Worm (Caenorhabditis elegans) whole organism, L3 larva: ENCODE results near the gene col-91.

Source experiments
- R02D3.7 ChIP-seq: fragments of 150-350 bp; optimal IDR thresholded peaks from 2 replicates; lab custom pipeline; 2014; ENCODE audit warnings: missing biosample characterization, missing genetic modification characterization
- ZK546.5 ChIP-seq: sonication (generic microtip); optimal IDR thresholded peaks from 2 replicates; lab custom pipeline; 2017; ENCODE audit warnings: missing biosample characterization, missing genetic modification characterization
- aly-2 ChIP-seq: fragments of 150-350 bp; optimal IDR thresholded peaks from 2 replicates; lab custom pipeline; 2014; ENCODE audit warnings: missing biosample characterization, missing genetic modification characterization
- ama-1 ChIP-seq: fragments of 150-350 bp; optimal IDR thresholded peaks from 2 replicates; lab custom pipeline; 2018
- ceh-16 ChIP-seq: sonication (generic microtip); optimal IDR thresholded peaks from 2 replicates; lab custom pipeline; 2017; ENCODE audit warnings: missing biosample characterization, missing genetic modification characterization
- ceh-28 ChIP-seq: fragments of 150-350 bp; optimal IDR thresholded peaks from 2 replicates; lab custom pipeline; 2014; ENCODE audit warnings: missing biosample characterization, missing genetic modification reagents, missing genetic modification characterization
- ceh-82 ChIP-seq: fragments of 150-350 bp; optimal IDR thresholded peaks from 2 replicates; lab custom pipeline; 2014; ENCODE audit warnings: missing biosample characterization, missing genetic modification characterization
- ceh-9 ChIP-seq: sonication (generic microtip); optimal IDR thresholded peaks from 2 replicates; lab custom pipeline; 2018; ENCODE audit warnings: missing biosample characterization, missing genetic modification characterization
- daf-12 ChIP-seq: fragments of 150-350 bp; optimal IDR thresholded peaks from 2 replicates; lab custom pipeline; 2014; ENCODE audit warnings: missing biosample characterization, missing genetic modification reagents, missing genetic modification characterization
- egl-27 ChIP-seq: sonication (generic microtip); optimal IDR thresholded peaks from 4 replicates; lab custom pipeline; 2017; ENCODE audit warnings: missing biosample characterization, missing genetic modification reagents, missing genetic modification characterization
- egl-5 ChIP-seq: fragments of 150-350 bp; optimal IDR thresholded peaks from 2 replicates; lab custom pipeline; 2017; ENCODE audit warnings: missing biosample characterization, missing genetic modification reagents, missing genetic modification characterization, inconsistent platforms
- elt-1 ChIP-seq: fragments of 150-350 bp; optimal IDR thresholded peaks from 2 replicates; lab custom pipeline; 2014; ENCODE audit warnings: missing biosample characterization, missing genetic modification characterization
- elt-2 ChIP-seq: sonication (generic microtip); optimal IDR thresholded peaks from 2 replicates; lab custom pipeline; 2016; ENCODE audit warnings: missing genetic modification reagents, mild to moderate bottlenecking, missing genetic modification characterization, missing compliant biosample characterization
- elt-3 ChIP-seq, 3 experiments: fragments of 150-350 bp in 1 of 3; sonication (generic microtip) in 2 of 3; optimal IDR thresholded peaks; 2 replicates in 2 of 3; 4 replicates in 1 of 3; lab custom pipeline; 2014 to 2017; ENCODE audit warnings: missing biosample characterization in 3 of 3, missing genetic modification characterization in 3 of 3
- eor-1 ChIP-seq, 2 experiments: fragments of 150-350 bp; optimal IDR thresholded peaks; 2 replicates each; lab custom pipeline; 2014 to 2018; ENCODE audit warnings: missing biosample characterization in 2 of 2, missing genetic modification characterization in 2 of 2
- fkh-10 ChIP-seq: sonication (generic microtip); optimal IDR thresholded peaks from 2 replicates; lab custom pipeline; 2017; ENCODE audit warnings: missing biosample characterization, missing genetic modification reagents, missing genetic modification characterization
- fkh-2 ChIP-seq: fragments of 150-350 bp; optimal IDR thresholded peaks from 2 replicates; lab custom pipeline; 2014; ENCODE audit warnings: missing biosample characterization, missing genetic modification reagents, missing genetic modification characterization
- fos-1 ChIP-seq: fragments of 150-350 bp; optimal IDR thresholded peaks from 2 replicates; lab custom pipeline; 2014; ENCODE audit warnings: missing biosample characterization, missing genetic modification characterization
- hmg-11 ChIP-seq: sonication (generic microtip); optimal IDR thresholded peaks from 2 replicates; lab custom pipeline; 2016; ENCODE audit warnings: missing genetic modification characterization, missing compliant biosample characterization
- jun-1 ChIP-seq: fragments of 150-350 bp; optimal IDR thresholded peaks from 2 replicates; lab custom pipeline; 2014; ENCODE audit warnings: missing biosample characterization, missing genetic modification reagents, missing genetic modification characterization
- lin-15B ChIP-seq: fragments of 150-350 bp; optimal IDR thresholded peaks from 2 replicates; lab custom pipeline; 2014; ENCODE audit warnings: missing biosample characterization, missing genetic modification characterization
- lin-39 ChIP-seq: fragments of 150-350 bp; optimal IDR thresholded peaks from 2 replicates; lab custom pipeline; 2018; ENCODE audit warnings: missing biosample characterization, missing genetic modification reagents, missing genetic modification characterization
- lsy-12 ChIP-seq: sonication (generic microtip); optimal IDR thresholded peaks from 2 replicates; lab custom pipeline; 2016; ENCODE audit warnings: mild to moderate bottlenecking, missing genetic modification characterization, missing compliant biosample characterization
- mdl-1 ChIP-seq: fragments of 150-350 bp; optimal IDR thresholded peaks from 2 replicates; lab custom pipeline; 2014; ENCODE audit warnings: missing biosample characterization, missing genetic modification characterization
- nfya-1 ChIP-seq: sonication (generic microtip); optimal IDR thresholded peaks from 2 replicates; lab custom pipeline; 2017; ENCODE audit warnings: missing genetic modification characterization, mild to moderate bottlenecking, missing compliant biosample characterization, antibody characterized with exemption, moderate library complexity; ENCODE audit not compliant: insufficient read depth
- nhr-11 ChIP-seq: fragments of 150-350 bp; optimal IDR thresholded peaks from 2 replicates; lab custom pipeline; 2014; ENCODE audit warnings: missing biosample characterization, missing genetic modification characterization
- nhr-12 ChIP-seq: fragments of 150-350 bp; optimal IDR thresholded peaks from 2 replicates; lab custom pipeline; 2014; ENCODE audit warnings: missing biosample characterization, missing genetic modification characterization
- nhr-23 ChIP-seq: fragments of 150-350 bp; optimal IDR thresholded peaks from 2 replicates; lab custom pipeline; 2014; ENCODE audit warnings: missing biosample characterization, missing genetic modification reagents, missing genetic modification characterization
- nhr-237 ChIP-seq: fragments of 150-350 bp; optimal IDR thresholded peaks from 2 replicates; lab custom pipeline; 2014; ENCODE audit warnings: missing biosample characterization, missing genetic modification characterization
- nhr-25 ChIP-seq: sonication (generic microtip); optimal IDR thresholded peaks from 2 replicates; lab custom pipeline; 2017; ENCODE audit warnings: missing biosample characterization, missing genetic modification characterization
- nhr-28 ChIP-seq: fragments of 150-350 bp; optimal IDR thresholded peaks from 2 replicates; lab custom pipeline; 2014; ENCODE audit warnings: missing biosample characterization, missing genetic modification characterization
- nhr-67 ChIP-seq: fragments of 150-350 bp; optimal IDR thresholded peaks from 2 replicates; lab custom pipeline; 2014; ENCODE audit warnings: missing biosample characterization, missing genetic modification characterization
- nhr-76 ChIP-seq: fragments of 150-350 bp; sonication (generic microtip); optimal IDR thresholded peaks from 5 replicates; lab custom pipeline; 2014; ENCODE audit warnings: missing biosample characterization, missing genetic modification characterization
- nhr-77 ChIP-seq: fragments of 150-350 bp; optimal IDR thresholded peaks from 2 replicates; lab custom pipeline; 2014; ENCODE audit warnings: missing biosample characterization, missing genetic modification characterization
- pha-4 ChIP-seq: fragments of 150-350 bp; optimal IDR thresholded peaks from 2 replicates; lab custom pipeline; 2014; ENCODE audit warnings: missing biosample characterization, missing genetic modification reagents, missing genetic modification characterization
- pqm-1 ChIP-seq: fragments of 150-350 bp; optimal IDR thresholded peaks from 2 replicates; lab custom pipeline; 2017; ENCODE audit warnings: missing biosample characterization, missing genetic modification characterization, inconsistent platforms
- sea-2 ChIP-seq: fragments of 150-350 bp; sonication (generic microtip); optimal IDR thresholded peaks from 4 replicates; lab custom pipeline; 2014; ENCODE audit warnings: missing biosample characterization, missing genetic modification reagents, missing genetic modification characterization
- snpc-4 ChIP-seq: fragments of 150-350 bp; optimal IDR thresholded peaks from 2 replicates; lab custom pipeline; 2014; ENCODE audit warnings: missing biosample characterization, missing genetic modification characterization
- unc-39 ChIP-seq: sonication (generic microtip); optimal IDR thresholded peaks from 4 replicates; lab custom pipeline; 2017; ENCODE audit warnings: missing biosample characterization, missing genetic modification characterization
- unc-62 ChIP-seq: fragments of 150-350 bp; sonication (generic microtip); optimal IDR thresholded peaks from 4 replicates; lab custom pipeline; 2014; ENCODE audit warnings: missing biosample characterization, missing genetic modification reagents, missing genetic modification characterization
- ztf-4 ChIP-seq: fragments of 150-350 bp; optimal IDR thresholded peaks from 2 replicates; lab custom pipeline; 2014; ENCODE audit warnings: missing biosample characterization, missing genetic modification characterization

The col-91 gene

ce11 chrIII:8263377-8263776 is at the start of gene col-91:
Gene col-91 (minus strand): TSS chrIII:8263664.
- no peak for TF ChIP-seq hmg-11 (tag; lab: Kevin White, UChicago)
- no peak for TF ChIP-seq ama-1
- TF ChIP-seq R02D3.7, result no peak
- TF ChIP-seq elt-3 (tag; optimal IDR thresholded peaks at IDR 0.05; lab: Kevin White, UChicago), result peak in 1 of 3 experiments; percentile 90
- TF ChIP-seq nhr-67, result no peak
- TF ChIP-seq nhr-25 (tag; lab: Kevin White, UChicago), result peak; percentile 78
- TF ChIP-seq, all 47 proteins: peak for 2

ce11 chrIII:8312393-8312792 is 48.9 kb upstream of the col-91 start, which contains the start of gene F10E9.2:
Gene F10E9.2 (plus strand): TSS chrIII:8312693.
- no peak for TF ChIP-seq eor-1 (tag; optimal IDR thresholded peaks at IDR 0.05; lab: Kevin White, UChicago)
- no peak for TF ChIP-seq fos-1 (tag; lab: Kevin White, UChicago)
- TF ChIP-seq hmg-11 (tag; lab: Kevin White, UChicago), result no peak
- TF ChIP-seq ztf-4, result no peak
- no peak for TF ChIP-seq nhr-67
- no peak for TF ChIP-seq nhr-77 (tag; lab: Kevin White, UChicago)
- no peak for TF ChIP-seq unc-62 (GFP tag; lab: Kevin White, UChicago)
- no peak for TF ChIP-seq pha-4 (tag; lab: Kevin White, UChicago)
- no peak for TF ChIP-seq sea-2 (GFP tag; lab: Kevin White, UChicago)
- TF ChIP-seq ceh-82, result no peak
- no peak for TF ChIP-seq ama-1
- TF ChIP-seq egl-27 (tag; lab: Kevin White, UChicago), result no peak
- TF ChIP-seq nhr-12 (tag; lab: Kevin White, UChicago), result no peak
- TF ChIP-seq aly-2, result no peak
- TF ChIP-seq nhr-76 (tag; lab: Kevin White, UChicago), result no peak
- TF ChIP-seq daf-12 (tag; lab: Kevin White, UChicago), result no peak
- TF ChIP-seq mdl-1 (tag; lab: Kevin White, UChicago), result no peak
- TF ChIP-seq ceh-16 (tag; lab: Kevin White, UChicago), result no peak
- no peak for TF ChIP-seq lsy-12
- no peak for TF ChIP-seq elt-2

ce11 chrIII:8310239-8311057 is 47.0 kb upstream of the col-91 start, which contains the start of gene F10E9.3:
Gene F10E9.3 (plus strand): TSS chrIII:8311007.
- TF ChIP-seq nhr-23 (peak; percentile 11), lin-15B (peak; percentile 51), pqm-1 (tag; lab: Kevin White, UChicago) (peak; percentile 14), elt-1 (no peak), lsy-12 (no peak), hmg-11 (tag; lab: Kevin White, UChicago) (peak; percentile 28), pha-4 (tag; lab: Kevin White, UChicago) (peak; percentile 62), nfya-1 (peak; percentile 94)

DNA sequence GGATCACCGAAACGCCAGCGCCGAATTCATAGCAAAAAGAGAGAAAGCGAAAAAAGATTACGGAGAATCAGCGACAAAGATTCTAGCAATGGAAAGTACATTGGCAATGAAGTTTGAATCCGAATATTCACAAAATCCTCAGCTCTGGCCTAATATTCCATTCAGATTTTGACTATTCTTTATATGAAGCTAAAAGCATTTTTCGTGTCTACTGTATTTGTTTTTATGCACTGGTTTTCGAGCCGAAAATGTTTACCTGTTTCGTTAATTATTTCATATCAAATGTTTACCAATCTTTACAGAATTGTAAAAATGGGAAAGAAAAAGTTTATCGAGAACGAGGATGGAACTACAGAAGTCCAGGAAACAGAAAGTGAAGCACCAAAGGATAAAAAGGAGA is 44.8 kb upstream of the col-91 start, which contains the start of gene F10E9.4:
Gene F10E9.4 (plus strand): TSS at position 301 of the 400 bp plus-strand sequence.
- no peak for TF ChIP-seq nhr-12 (tag; lab: Kevin White, UChicago)
- no peak for TF ChIP-seq nhr-11
- TF ChIP-seq eor-1 (tag; optimal IDR thresholded peaks at IDR 0.05; lab: Kevin White, UChicago), result no peak
- TF ChIP-seq jun-1, result no peak
- no peak for TF ChIP-seq ceh-16 (tag; lab: Kevin White, UChicago)
- TF ChIP-seq nhr-237 (tag; lab: Kevin White, UChicago), result no peak
- TF ChIP-seq fkh-2 (tag; lab: Kevin White, UChicago), result no peak
- no peak for TF ChIP-seq snpc-4 (tag; lab: Kevin White, UChicago)
- TF ChIP-seq nhr-28 (tag; lab: Kevin White, UChicago), result no peak

DNA sequence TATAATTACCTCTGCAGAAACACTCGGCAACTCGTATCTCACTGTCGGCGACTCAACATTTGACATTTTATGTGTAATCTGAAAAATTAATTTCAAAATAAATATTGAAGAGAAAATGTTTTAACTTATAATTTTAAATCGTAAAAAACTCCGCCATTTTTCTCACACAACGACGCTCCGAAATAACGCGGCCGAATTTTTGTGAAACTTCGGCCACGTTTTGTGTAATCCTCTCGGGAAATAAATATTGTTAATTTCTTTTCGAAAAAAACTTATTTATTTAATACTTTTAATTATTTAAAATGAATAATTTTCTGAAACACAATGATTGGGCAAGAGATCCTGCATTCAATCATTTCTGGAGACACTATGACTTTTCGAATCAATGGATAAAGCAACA is 43.9 kb upstream of the col-91 start, which contains the start of the genes F10E9.7 and F10E9.5:
Gene F10E9.7 (minus strand): TSS at position 86 of the 400 bp plus-strand sequence.
Gene F10E9.5 (plus strand): TSS at position 237 of the 400 bp plus-strand sequence.
- TF ChIP-seq elt-2 (peak; percentile 53), hmg-11 (tag; lab: Kevin White, UChicago) (peak; percentile 71), snpc-4 (tag; lab: Kevin White, UChicago) (peak; percentile 86), aly-2 (no peak), nhr-67 (peak; percentile 60), egl-5 (tag; lab: Kevin White, UChicago) (peak; percentile 68), nhr-12 (tag; lab: Kevin White, UChicago) (no peak), unc-62 (GFP tag; lab: Kevin White, UChicago) (no peak), ceh-28 (tag; lab: Kevin White, UChicago) (peak; percentile 32), nhr-237 (tag; lab: Kevin White, UChicago) (no peak), unc-39 (tag; lab: Kevin White, UChicago) (no peak), egl-27 (tag; lab: Kevin White, UChicago) (no peak), fkh-2 (tag; lab: Kevin White, UChicago) (no peak), daf-12 (tag; lab: Kevin White, UChicago) (no peak), ceh-9 (tag; lab: Kevin White, UChicago) (no peak), lsy-12 (peak; percentile 89), fos-1 (tag; lab: Kevin White, UChicago) (no peak), nhr-76 (tag; lab: Kevin White, UChicago) (no peak), nhr-77 (tag; lab: Kevin White, UChicago) (no peak), nfya-1 (peak; percentile 89), lin-15B (peak; percentile 97), lin-39 (tag; lab: Kevin White, UChicago) (peak; percentile 62), fkh-10 (GFP tag; lab: Kevin White, UChicago) (peak; percentile 30), ceh-82 (peak; percentile 58), ZK546.5 (no peak), pha-4 (tag; lab: Kevin White, UChicago) (peak; percentile 96), elt-3 (tag; optimal IDR thresholded peaks at IDR 0.05; lab: Kevin White, UChicago) (no peak), R02D3.7 (peak; percentile 55)
